Fruit fly (Drosophila melanogaster): ENCODE results near the gene dnd.

Gene dnd

DNA sequence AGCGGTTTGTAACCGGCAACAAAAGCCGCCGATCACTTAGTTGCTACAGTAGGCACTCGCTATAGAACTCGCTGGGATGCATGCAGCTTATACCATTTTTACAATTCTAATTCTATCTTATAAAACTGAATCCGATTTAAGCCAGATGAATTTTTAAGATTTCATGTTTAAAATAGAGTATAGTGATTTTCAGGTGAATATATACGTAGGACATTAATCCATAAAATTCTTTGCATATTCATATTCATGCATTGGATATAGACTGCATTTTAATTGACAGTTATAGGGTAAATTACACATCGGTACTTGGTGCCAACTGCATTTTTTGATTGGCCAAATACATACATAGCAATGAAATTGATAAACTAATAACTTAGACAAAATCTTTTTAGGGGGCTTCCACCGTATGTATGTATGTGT, 443 bp upstream of the dnd start:
- TF ChIP-seq repo (GFP tag; optimal IDR thresholded peaks at IDR 0.05) (no peak), fu2 (GFP tag; optimal IDR thresholded peaks at IDR 0.05) (no peak), Chrac-16 (GFP tag; optimal IDR thresholded peaks at IDR 0.05) (peak; percentile 18), Nf-YB (GFP tag; optimal IDR thresholded peaks at IDR 0.05) (no peak), Med (GFP tag) (peak; percentile 85), CG2875 (GFP tag; optimal IDR thresholded peaks at IDR 0.05) (peak; percentile 24), CG10274 (GFP tag; optimal IDR thresholded peaks at IDR 0.05) (no peak), CG9817 (tag; optimal IDR thresholded peaks at IDR 0.05) (peak; percentile 19), CG18619 (GFP tag; optimal IDR thresholded peaks at IDR 0.05) (no peak), ara (GFP tag; IDR thresholded peaks at IDR 0.05) (peak; percentile 40), CG11085 (GFP tag; IDR thresholded peaks at IDR 0.05) (0 out of 2 replicates have a peak, but pooled peaks have one; percentile 19), CG2712 (tag; optimal IDR thresholded peaks at IDR 0.05) (peak; percentile 71), CG1603 (tag; optimal IDR thresholded peaks at IDR 0.05) (peak; percentile 44), Blimp-1 (GFP tag; optimal IDR thresholded peaks at IDR 0.05) (peak; percentile 39), CG11456 (GFP tag; IDR thresholded peaks at IDR 0.05) (peak; percentile 57; the same call in 1 of the 3 replicates), CG8944 (GFP tag; optimal IDR thresholded peaks at IDR 0.05) (peak; percentile 49), CG17328 (GFP tag; IDR thresholded peaks at IDR 0.05) (peak; percentile 41; the same call in 1 of the 2 replicates), Nf-YA (GFP tag; IDR thresholded peaks at IDR 0.05) (0 out of 2 replicates have a peak, but pooled peaks have one; percentile 23), CG16863 (GFP tag; optimal IDR thresholded peaks at IDR 0.05) (peak; percentile 12), CG34422 (GFP tag; IDR thresholded peaks at IDR 0.05) (peak; percentile 33; the same call in 2 of the 3 replicates), az2 (GFP tag; optimal IDR thresholded peaks at IDR 0.05) (peak; percentile 12), CG11560 (tag; IDR thresholded peaks at IDR 0.05) (no peak), Xbp1 (GFP tag; optimal IDR thresholded peaks at IDR 0.05) (peak; percentile 42), CG10147 (GFP tag; optimal IDR thresholded peaks at IDR 0.05) (no peak), otp (GFP tag; IDR thresholded peaks at IDR 0.05) (0 out of 3 replicates have a peak, but pooled peaks have one; percentile 45), CG8924 (tag; optimal IDR thresholded peaks at IDR 0.05) (peak; percentile 6), CG14441 (GFP tag; IDR thresholded peaks at IDR 0.05) (peak; percentile 47), Antp (GFP tag; optimal IDR thresholded peaks at IDR 0.05) (peak; percentile 25), CG17361 (GFP tag; IDR thresholded peaks at IDR 0.05) (peak; percentile 85), CG8388 (GFP tag; optimal IDR thresholded peaks at IDR 0.05) (peak; percentile 32), CG10209 (GFP tag; optimal IDR thresholded peaks at IDR 0.05) (peak; percentile 22), CG16815 (GFP tag; optimal IDR thresholded peaks at IDR 0.05) (peak; percentile 32), CG32772 (GFP tag; IDR thresholded peaks at IDR 0.05) (peak; percentile 67), bsh (GFP tag; optimal IDR thresholded peaks at IDR 0.05) (peak in 1 of 2 experiments; percentile 35), Doc3 (GFP tag; IDR thresholded peaks at IDR 0.05; ENCODE audit: partially characterized antibody) (no peak), exex (tag; optimal IDR thresholded peaks at IDR 0.05) (no peak), pum (GFP tag; optimal IDR thresholded peaks at IDR 0.05) (peak; percentile 11), CG2202 (tag; optimal IDR thresholded peaks at IDR 0.05) (no peak), Mrtf (GFP tag; IDR thresholded peaks at IDR 0.05) (0 out of 3 replicates have a peak, but pooled peaks have one; percentile 43), CG2678 (tag; optimal IDR thresholded peaks at IDR 0.05) (no peak), esg (GFP tag; conservative IDR thresholded peaks at IDR 0.05) (peak; percentile 39; the same call in 1 of the 2 replicates), CG6654 (GFP tag; optimal IDR thresholded peaks at IDR 0.05) (peak; percentile 9), CG18476 (GFP tag; optimal IDR thresholded peaks at IDR 0.05) (peak; percentile 36), row (GFP tag; IDR thresholded peaks at IDR 0.05) (peak; percentile 66), fd96Cb (tag; optimal IDR thresholded peaks at IDR 0.05) (peak; percentile 34), z (GFP tag; IDR thresholded peaks at IDR 0.05) (0 out of 3 replicates have a peak, but pooled peaks have one; percentile 11), Pdp1 (GFP tag; optimal IDR thresholded peaks at IDR 0.05) (peak; percentile 33 to 37), lola (GFP tag; optimal IDR thresholded peaks at IDR 0.05) (peak in 1 of 3 experiments; percentile 56), kay (GFP tag; optimal IDR thresholded peaks at IDR 0.05) (peak; percentile 35)

Data from whole organism, embryonic.